Worm (Caenorhabditis elegans) whole organism, L4 larva: Measurements from ENCODE around the gene sec-61.B.
A peak's percentile ranks its signal among the peaks of the same experiment; 100 is the strongest.

Source experiments
- D1046.2 ChIP-seq: fragments of 200-800 bp; sonication (Bioruptor generic); IDR thresholded peaks from 2 replicates; pipeline ENCODE4 v1.3.6; 2022; ENCODE audit warnings: missing genetic modification characterization, missing compliant biosample characterization
- F37D6.2 ChIP-seq: sonication (generic microtip); optimal IDR thresholded peaks from 2 replicates; lab custom pipeline; 2016; ENCODE audit warnings: mild to moderate bottlenecking, missing genetic modification characterization, missing compliant biosample characterization
- F44E2.7 ChIP-seq: fragments of 200-800 bp; sonication (Bioruptor generic); IDR thresholded peaks from 2 replicates; pipeline ENCODE4 v2.1.2; 2022; ENCODE audit warnings: missing genetic modification characterization, missing compliant biosample characterization
- F49E8.2 ChIP-seq: sonication (generic microtip); optimal IDR thresholded peaks from 2 replicates; lab custom pipeline; 2016; ENCODE audit warnings: missing compliant biosample characterization, mild to moderate bottlenecking, missing genetic modification characterization, borderline replicate concordance
- R02D3.7 ChIP-seq: fragments of 150-350 bp; sonication (generic microtip); optimal IDR thresholded peaks from 3 replicates; lab custom pipeline; 2014; ENCODE audit warnings: missing biosample characterization, missing genetic modification characterization
- T26A8.4 ChIP-seq: fragments of 200-800 bp; sonication (Bioruptor generic); IDR thresholded peaks from 2 replicates; pipeline ENCODE4 v1.3.6; 2022; ENCODE audit warnings: missing genetic modification characterization, missing compliant biosample characterization
- Y105C5A.15 ChIP-seq: fragments of 200-800 bp; sonication (Bioruptor generic); IDR thresholded peaks from 2 replicates; pipeline ENCODE4 v1.3.6; 2022; ENCODE audit warnings: missing genetic modification characterization, missing compliant biosample characterization
- Y48G9A.11 ChIP-seq: fragments of 200-800 bp; sonication (Bioruptor generic); IDR thresholded peaks from 2 replicates; pipeline ENCODE4 v1.3.6; 2022; ENCODE audit warnings: missing genetic modification reagents, missing genetic modification characterization, missing compliant biosample characterization
- Y75B8A.6 ChIP-seq: fragments of 200-800 bp; sonication (Bioruptor generic); IDR thresholded peaks from 2 replicates; pipeline ENCODE4 v1.3.6; 2022; ENCODE audit warnings: missing genetic modification reagents, missing genetic modification characterization, missing compliant biosample characterization
- ZK337.2 ChIP-seq: fragments of 200-800 bp; sonication (Bioruptor generic); IDR thresholded peaks from 2 replicates; pipeline ENCODE4 v1.3.6; 2022; ENCODE audit warnings: missing genetic modification reagents, missing genetic modification characterization, missing compliant biosample characterization
- aly-2 ChIP-seq: sonication (generic microtip); optimal IDR thresholded peaks from 2 replicates; lab custom pipeline; 2018; ENCODE audit warnings: missing biosample characterization, missing genetic modification characterization
- attf-4 ChIP-seq: sonication (generic microtip); optimal IDR thresholded peaks from 3 replicates; lab custom pipeline; 2017; ENCODE audit warnings: missing biosample characterization, missing genetic modification characterization
- daf-8 ChIP-seq: fragments of 200-800 bp; sonication (Bioruptor generic); IDR thresholded peaks from 2 replicates; pipeline ENCODE4 v1.3.6; 2022; ENCODE audit warnings: missing genetic modification characterization, missing compliant biosample characterization
- dmd-8 ChIP-seq: fragments of 200-800 bp; sonication (Bioruptor generic); IDR thresholded peaks from 2 replicates; pipeline ENCODE4 v1.3.6; 2022; ENCODE audit warnings: missing genetic modification characterization, missing compliant biosample characterization
- dmd-9 ChIP-seq: fragments of 200-800 bp; sonication (Bioruptor generic); IDR thresholded peaks from 2 replicates; pipeline ENCODE4 v1.3.6; 2022; ENCODE audit warnings: missing genetic modification reagents, missing genetic modification characterization, missing compliant biosample characterization
- dve-1 ChIP-seq: sonication (generic microtip); optimal IDR thresholded peaks from 2 replicates; lab custom pipeline; 2017; ENCODE audit warnings: antibody characterized with exemption, mild to moderate bottlenecking, missing genetic modification characterization, missing compliant biosample characterization; ENCODE audit not compliant: insufficient read depth
- egl-27 ChIP-seq: sonication (generic microtip); optimal IDR thresholded peaks from 3 replicates; lab custom pipeline; 2017; ENCODE audit warnings: missing biosample characterization, missing genetic modification reagents, missing genetic modification characterization
- egl-43 ChIP-seq: fragments of 200-800 bp; sonication (Bioruptor generic); IDR thresholded peaks from 2 replicates; pipeline ENCODE4 v1.3.6; 2022; ENCODE audit warnings: missing genetic modification reagents, missing genetic modification characterization, missing compliant biosample characterization
- fkh-10 ChIP-seq: fragments of 150-350 bp; optimal IDR thresholded peaks from 2 replicates; lab custom pipeline; 2014; ENCODE audit warnings: missing biosample characterization, missing genetic modification reagents, missing genetic modification characterization
- hif-1 ChIP-seq, 2 experiments: sonication (generic microtip); optimal IDR thresholded peaks; 2 replicates each; lab custom pipeline; 2016 to 2017; ENCODE audit warnings: missing compliant biosample characterization in 2 of 2, missing genetic modification characterization in 2 of 2, missing genetic modification reagents in 2 of 2, missing genotype in 2 of 2, mild to moderate bottlenecking in 1 of 2
- hlh-11 ChIP-seq: fragments of 200-800 bp; sonication (Bioruptor generic); optimal IDR thresholded peaks from 2 replicates; lab custom pipeline; 2018; ENCODE audit warnings: mild to moderate bottlenecking, missing genetic modification characterization, missing compliant biosample characterization
- hmg-1.1 ChIP-seq: fragments of 200-800 bp; sonication (Bioruptor generic); IDR thresholded peaks from 2 replicates; pipeline ENCODE4 v1.3.6; 2022; ENCODE audit warnings: missing genetic modification reagents, missing genetic modification characterization, missing compliant biosample characterization
- jun-1 ChIP-seq: fragments of 150-350 bp; optimal IDR thresholded peaks from 2 replicates; lab custom pipeline; 2014; ENCODE audit warnings: missing biosample characterization, missing genetic modification reagents, missing genetic modification characterization
- lim-7 ChIP-seq: fragments of 200-800 bp; sonication (Bioruptor generic); IDR thresholded peaks from 2 replicates; pipeline ENCODE4 v1.3.6; 2022; ENCODE audit warnings: missing genetic modification characterization, missing compliant biosample characterization
- lin-1 ChIP-seq: fragments of 200-800 bp; sonication (Bioruptor generic); IDR thresholded peaks from 2 replicates; pipeline ENCODE4 v1.3.6; 2022; ENCODE audit warnings: missing genetic modification reagents, missing genetic modification characterization, missing compliant biosample characterization
- lin-13 ChIP-seq: fragments of 150-350 bp; optimal IDR thresholded peaks from 2 replicates; lab custom pipeline; 2014; ENCODE audit warnings: missing biosample characterization, missing genetic modification reagents, missing genetic modification characterization
- lin-38 ChIP-seq: fragments of 200-800 bp; sonication (Bioruptor generic); IDR thresholded peaks from 2 replicates; pipeline ENCODE4 v1.3.6; 2022; ENCODE audit warnings: missing genetic modification reagents, missing genetic modification characterization, missing compliant biosample characterization
- lin-39 ChIP-seq: fragments of 150-350 bp; optimal IDR thresholded peaks from 2 replicates; lab custom pipeline; 2014; ENCODE audit warnings: missing biosample characterization, missing genetic modification reagents, missing genetic modification characterization
- lsy-2 ChIP-seq, 2 experiments: fragments of 150-350 bp in 1 of 2; sonication (generic microtip) in 1 of 2; optimal IDR thresholded peaks; 2 replicates each; lab custom pipeline; 2014 to 2017; ENCODE audit warnings: missing biosample characterization in 2 of 2, missing genetic modification characterization in 2 of 2
- mdl-1 ChIP-seq, 2 experiments: fragments of 150-350 bp in 1 of 2; sonication (generic microtip) in 1 of 2; optimal IDR thresholded peaks; 2 replicates each; lab custom pipeline; 2014 to 2017; ENCODE audit warnings: missing biosample characterization in 2 of 2, missing genetic modification characterization in 2 of 2
- mdt-29 ChIP-seq: fragments of 200-800 bp; sonication (Bioruptor generic); IDR thresholded peaks from 2 replicates; pipeline ENCODE4 v1.3.6; 2022; ENCODE audit warnings: missing genetic modification reagents, missing genetic modification characterization, missing compliant biosample characterization
- mes-2 ChIP-seq: sonication (generic microtip); optimal IDR thresholded peaks from 2 replicates; lab custom pipeline; 2016; ENCODE audit warnings: missing genotype, mild to moderate bottlenecking, missing genetic modification characterization, missing compliant biosample characterization; ENCODE audit not compliant: poor library complexity, severe bottlenecking
- mxl-2 ChIP-seq: fragments of 200-800 bp; sonication (Bioruptor generic); conservative IDR thresholded peaks from 2 replicates; pipeline ENCODE4 v1.3.6; 2022; ENCODE audit warnings: missing genetic modification reagents, missing genetic modification characterization, missing compliant biosample characterization
- nhr-10 ChIP-seq: fragments of 150-350 bp; optimal IDR thresholded peaks from 2 replicates; lab custom pipeline; 2014; ENCODE audit warnings: missing biosample characterization, missing genetic modification characterization
- nhr-11 ChIP-seq: fragments of 150-350 bp; optimal IDR thresholded peaks from 2 replicates; lab custom pipeline; 2014; ENCODE audit warnings: missing biosample characterization, missing genetic modification characterization
- nhr-25 ChIP-seq: sonication (generic microtip); optimal IDR thresholded peaks from 2 replicates; lab custom pipeline; 2017; ENCODE audit warnings: missing genetic modification characterization, mild to moderate bottlenecking, missing compliant biosample characterization, antibody characterized with exemption, moderate library complexity, borderline replicate concordance; ENCODE audit not compliant: insufficient read depth
- nhr-41 ChIP-seq: fragments of 200-800 bp; sonication (Bioruptor generic); IDR thresholded peaks from 2 replicates; pipeline ENCODE4 v1.3.6; 2022; ENCODE audit warnings: missing genetic modification reagents, missing genetic modification characterization, missing compliant biosample characterization
- nhr-42 ChIP-seq: fragments of 200-800 bp; sonication (Bioruptor generic); IDR thresholded peaks from 2 replicates; pipeline ENCODE4 v1.3.6; 2022; ENCODE audit warnings: missing genetic modification characterization, missing compliant biosample characterization
- nhr-48 ChIP-seq: sonication (generic microtip); optimal IDR thresholded peaks from 2 replicates; lab custom pipeline; 2016; ENCODE audit warnings: mild to moderate bottlenecking, missing genetic modification characterization, missing compliant biosample characterization
- php-3 ChIP-seq: fragments of 200-800 bp; sonication (Bioruptor generic); IDR thresholded peaks from 2 replicates; pipeline ENCODE4 v1.3.6; 2022; ENCODE audit warnings: missing genetic modification reagents, missing genetic modification characterization, missing compliant biosample characterization
- pqm-1 ChIP-seq: sonication (generic microtip); optimal IDR thresholded peaks from 2 replicates; lab custom pipeline; 2017; ENCODE audit warnings: missing biosample characterization, missing genetic modification characterization
- saeg-2 ChIP-seq: fragments of 200-800 bp; sonication (Bioruptor generic); IDR thresholded peaks from 2 replicates; pipeline ENCODE4 v1.3.6; 2022; ENCODE audit warnings: missing genetic modification reagents, missing genetic modification characterization, missing compliant biosample characterization
- snpc-1.2 ChIP-seq: fragments of 200-800 bp; sonication (Bioruptor generic); IDR thresholded peaks from 2 replicates; pipeline ENCODE4 v1.3.6; 2022; ENCODE audit warnings: missing genetic modification reagents, missing genetic modification characterization, missing compliant biosample characterization
- snpc-4 ChIP-seq: fragments of 150-350 bp; optimal IDR thresholded peaks from 2 replicates; lab custom pipeline; 2014; ENCODE audit warnings: missing biosample characterization, missing genetic modification characterization
- tag-97 ChIP-seq: fragments of 200-800 bp; sonication (Bioruptor generic); IDR thresholded peaks from 2 replicates; pipeline ENCODE4 v1.3.6; 2022; ENCODE audit warnings: missing genetic modification characterization, missing compliant biosample characterization
- unc-39 ChIP-seq: sonication (generic microtip); optimal IDR thresholded peaks from 2 replicates; lab custom pipeline; 2017; ENCODE audit warnings: missing biosample characterization, missing genetic modification characterization
- vab-7 ChIP-seq: fragments of 200-800 bp; sonication (Bioruptor generic); IDR thresholded peaks from 2 replicates; pipeline ENCODE4 v1.3.6; 2022; ENCODE audit warnings: missing genetic modification reagents, missing genetic modification characterization, missing compliant biosample characterization
- zfp-3 ChIP-seq: fragments of 200-800 bp; sonication (Bioruptor generic); conservative IDR thresholded peaks from 2 replicates; pipeline ENCODE4 v1.3.6; 2022; ENCODE audit warnings: missing genetic modification reagents, missing genetic modification characterization, missing compliant biosample characterization
- ztf-11 ChIP-seq: fragments of 150-350 bp; optimal IDR thresholded peaks from 2 replicates; lab custom pipeline; 2014; ENCODE audit warnings: missing biosample characterization, missing genetic modification characterization
- ztf-7 ChIP-seq: fragments of 150-350 bp; optimal IDR thresholded peaks from 2 replicates; lab custom pipeline; 2014; ENCODE audit warnings: missing biosample characterization, missing genetic modification characterization

The sec-61.B gene

ce11 chrIV:2388949-2389495 is 547 bp upstream of the sec-61.B start, which contains the start of gene trap-3 (continued):
- TF ChIP-seq daf-8 (GFP tag; lab: Robert Waterston, UW) (peak; percentile 64; the same call in 1 of the 2 replicates), unc-39 (no peak), nhr-48 (tag; lab: Kevin White, UChicago) (peak; percentile 93), R02D3.7 (tag; lab: Kevin White, UChicago) (no peak), snpc-1.2 (peak; percentile 73), mdt-29 (peak; percentile 93), hif-1 (tag; optimal IDR thresholded peaks at IDR 0.05; lab: Kevin White, UChicago) (peak; percentile 80 to 90), D1046.2 (GFP tag; lab: Robert Waterston, UW) (peak; percentile 95), lin-39 (tag; lab: Kevin White, UChicago) (no peak), vab-7 (GFP tag; lab: Robert Waterston, UW) (peak; percentile 75), egl-27 (tag; lab: Kevin White, UChicago) (no peak), F49E8.2 (tag; lab: Kevin White, UChicago) (peak; percentile 86), tag-97 (GFP tag; lab: Robert Waterston, UW) (no peak), jun-1 (tag; lab: Kevin White, UChicago) (peak; percentile 90), Y48G9A.11 (GFP tag; lab: Robert Waterston, UW) (peak; percentile 87), ZK337.2 (GFP tag; lab: Robert Waterston, UW) (0 out of 2 replicates have a peak, but pooled peaks have one; percentile 24), lsy-2 (tag; optimal IDR thresholded peaks at IDR 0.05; lab: Kevin White, UChicago) (peak; percentile 91 to 97), dve-1 (tag; lab: Kevin White, UChicago) (peak; percentile 98), dmd-9 (GFP tag; lab: Robert Waterston, UW) (peak; percentile 94), attf-4 (no peak), mdl-1 (tag; optimal IDR thresholded peaks at IDR 0.05; lab: Kevin White, UChicago) (peak in 1 of 2 experiments; percentile 85), T26A8.4 (peak; percentile 97), php-3 (GFP tag; lab: Robert Waterston, UW) (peak; percentile 85), aly-2 (tag; lab: Kevin White, UChicago) (no peak), nhr-11 (tag; lab: Kevin White, UChicago) (peak; percentile 93), hlh-11 (tag; lab: Kevin White, UChicago) (peak; percentile 98), nhr-42 (GFP tag; lab: Robert Waterston, UW) (peak; percentile 93), lin-13 (GFP tag; lab: Kevin White, UChicago) (peak; percentile 98), ztf-7 (peak; percentile 87), mxl-2 (peak; percentile 79), lin-1 (GFP tag; lab: Robert Waterston, UW) (peak; percentile 94), mes-2 (tag; lab: Kevin White, UChicago) (peak; percentile 91), lim-7 (peak; percentile 67), dmd-8 (peak; percentile 60; the same call in 1 of the 2 replicates), nhr-10 (peak; percentile 71), F37D6.2 (peak; percentile 89), zfp-3 (peak; percentile 95), Y75B8A.6 (GFP tag; lab: Robert Waterston, UW) (0 out of 2 replicates have a peak, but pooled peaks have one; percentile 33), pqm-1 (tag; lab: Kevin White, UChicago) (peak; percentile 1), fkh-10 (GFP tag; lab: Kevin White, UChicago) (peak; percentile 78), ztf-11 (tag; lab: Kevin White, UChicago) (no peak), snpc-4 (tag; lab: Kevin White, UChicago) (peak; percentile 11), Y105C5A.15 (peak; percentile 71; the same call in 1 of the 2 replicates), lin-38 (peak; percentile 98), nhr-41 (peak; percentile 80; the same call in 1 of the 2 replicates), nhr-25 (tag; lab: Kevin White, UChicago) (peak; percentile 96), F44E2.7 (GFP tag; lab: Robert Waterston, UW) (no peak), hmg-1.1 (GFP tag; lab: Robert Waterston, UW) (peak; percentile 98), saeg-2 (GFP tag; lab: Robert Waterston, UW) (peak; percentile 86), egl-43 (GFP tag; lab: Robert Waterston, UW) (peak; percentile 92)
